Worm (Caenorhabditis elegans): Measurements from ENCODE around the gene T04A8.8.

DNA sequence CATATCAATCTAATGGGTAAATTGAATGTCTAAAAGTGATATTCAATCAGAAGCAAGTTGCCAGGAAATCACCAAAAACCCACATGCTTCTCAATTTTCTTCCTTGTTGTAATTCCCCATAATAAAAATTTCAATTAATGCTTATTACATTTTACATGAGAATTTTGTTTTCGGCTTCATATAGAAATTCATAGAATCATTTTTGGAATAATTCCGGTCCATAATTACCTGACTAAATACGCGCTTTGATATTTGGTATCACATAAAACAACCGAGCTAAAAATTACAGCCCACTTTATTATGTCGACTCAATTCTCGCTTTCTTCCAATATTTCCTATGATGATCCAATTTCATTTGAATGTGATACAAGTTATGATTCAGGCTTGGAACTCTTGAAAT lies 21.8 kb upstream of the T04A8.8 start, which contains the start of gene srg-13:
- no peak for TF ChIP-seq fos-1 (tag; optimal IDR thresholded peaks at IDR 0.05)
- no peak for TF ChIP-seq nhr-76 (tag; optimal IDR thresholded peaks at IDR 0.05)
- no peak for TF ChIP-seq R02D3.7 (tag; optimal IDR thresholded peaks at IDR 0.05)
- TF ChIP-seq mdl-1 (tag; optimal IDR thresholded peaks at IDR 0.05): no peak
